Worm (Caenorhabditis elegans) whole organism, early embryonic: Measurements from ENCODE around the gene stdh-2.

Experiments
- B0310.2 ChIP-seq: sonication (generic microtip); optimal IDR thresholded peaks from 2 replicates; lab custom pipeline; 2016; ENCODE audit warnings: mild to moderate bottlenecking, missing genetic modification characterization, missing compliant biosample characterization
- ama-1 ChIP-seq: fragments of 150-350 bp; optimal IDR thresholded peaks from 2 replicates; lab custom pipeline; 2014
- ets-7 ChIP-seq: sonication (generic microtip); optimal IDR thresholded peaks from 2 replicates; lab custom pipeline; 2016; ENCODE audit warnings: missing genotype, missing genetic modification characterization, missing compliant biosample characterization
- hmbx-1 ChIP-seq: sonication (generic microtip); optimal IDR thresholded peaks from 2 replicates; lab custom pipeline; 2016; ENCODE audit warnings: mild to moderate bottlenecking, missing genetic modification characterization, missing compliant biosample characterization
- sea-1 ChIP-seq: fragments of 200-800 bp; sonication (Bioruptor generic); conservative IDR thresholded peaks from 2 replicates; pipeline ENCODE4 v1.3.6; 2022; ENCODE audit warnings: missing genetic modification characterization, missing compliant biosample characterization
- tbx-11 ChIP-seq: fragments of 200-800 bp; sonication (Bioruptor generic); IDR thresholded peaks from 2 replicates; pipeline ENCODE4 v1.3.6; 2022; ENCODE audit warnings: missing genetic modification characterization, missing compliant biosample characterization
- tra-4 ChIP-seq: sonication (generic microtip); optimal IDR thresholded peaks from 2 replicates; lab custom pipeline; 2017; ENCODE audit warnings: missing genetic modification characterization, missing compliant biosample characterization

DNA sequence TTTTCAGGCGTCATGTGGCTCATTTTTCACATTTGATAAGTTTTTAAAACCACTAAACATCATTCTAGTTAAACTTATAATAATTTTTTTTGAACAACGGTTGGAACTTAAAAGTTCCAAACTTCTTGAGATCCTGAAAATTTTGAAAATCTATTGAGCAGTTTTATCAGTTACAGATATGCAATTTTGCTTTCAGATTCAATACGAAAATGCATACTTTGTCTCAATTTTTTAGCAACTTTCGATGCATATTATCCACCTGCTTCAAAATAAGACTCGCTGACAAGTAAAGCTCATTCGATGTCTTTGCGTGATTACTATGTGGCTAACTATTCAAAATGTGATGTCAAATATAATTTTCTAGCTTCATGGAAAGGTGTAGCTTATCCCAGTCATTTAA is 22.5 kb downstream of the stdh-2 start, which contains the start of gene srh-95:
- TF ChIP-seq tra-4 (tag; lab: Kevin White, UChicago) (no peak), tbx-11 (GFP tag; lab: Robert Waterston, UW) (no peak), hmbx-1 (tag; lab: Kevin White, UChicago) (no peak), B0310.2 (no peak), sea-1 (GFP tag; lab: Robert Waterston, UW) (no peak), ama-1 (lab: Kevin White, UChicago) (no peak), ets-7 (tag; lab: Kevin White, UChicago) (no peak)
